Worm (Caenorhabditis elegans): Measurements from ENCODE around the gene C53A3.3.

The C53A3.3 gene

DNA sequence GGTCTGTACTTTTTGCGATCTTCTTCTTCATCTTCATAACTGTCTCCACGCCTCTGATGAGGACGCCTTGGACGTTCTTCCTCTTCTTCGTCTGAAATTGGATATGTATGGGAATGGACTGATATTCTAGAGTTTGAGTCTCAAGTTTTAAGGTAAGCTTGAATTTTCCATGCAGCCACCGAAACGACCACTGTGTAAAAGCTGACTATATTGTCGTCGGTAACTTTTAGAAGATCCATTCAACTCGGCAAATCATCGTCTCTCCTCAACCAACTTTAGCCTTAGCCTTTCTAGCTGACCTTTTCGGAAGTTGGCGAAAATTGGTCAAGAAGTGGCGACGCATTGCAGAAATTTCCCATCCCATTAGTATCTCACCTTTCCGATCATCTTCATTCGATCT, 31.9 kb upstream of the C53A3.3 start:
- no peak for TF ChIP-seq nhr-77 (tag; optimal IDR thresholded peaks at IDR 0.05)
- no peak for TF ChIP-seq sptf-1 (tag; optimal IDR thresholded peaks at IDR 0.05)
- no peak for TF ChIP-seq unc-130 (tag; optimal IDR thresholded peaks at IDR 0.05)
- no peak for TF ChIP-seq elt-2 (tag; optimal IDR thresholded peaks at IDR 0.05)
- TF ChIP-seq pag-3 (tag; optimal IDR thresholded peaks at IDR 0.05; ENCODE audit: borderline replicate concordance, insufficient read depth) = no peak
- TF ChIP-seq ceh-63 (GFP tag; optimal IDR thresholded peaks at IDR 0.05) = no peak
- no peak for TF ChIP-seq snu-23 (GFP tag; optimal IDR thresholded peaks at IDR 0.05)
- TF ChIP-seq unc-86 (tag; optimal IDR thresholded peaks at IDR 0.05) = no peak
- no peak for TF ChIP-seq xbp-1 (tag; optimal IDR thresholded peaks at IDR 0.05)
- TF ChIP-seq lin-15B (tag; optimal IDR thresholded peaks at IDR 0.05) = no peak
- TF ChIP-seq dpl-1 (GFP tag; optimal IDR thresholded peaks at IDR 0.05) = no peak
- no peak for TF ChIP-seq irx-1 (tag; optimal IDR thresholded peaks at IDR 0.05)
- no peak for TF ChIP-seq swsn-7 (tag; optimal IDR thresholded peaks at IDR 0.05)

DNA sequence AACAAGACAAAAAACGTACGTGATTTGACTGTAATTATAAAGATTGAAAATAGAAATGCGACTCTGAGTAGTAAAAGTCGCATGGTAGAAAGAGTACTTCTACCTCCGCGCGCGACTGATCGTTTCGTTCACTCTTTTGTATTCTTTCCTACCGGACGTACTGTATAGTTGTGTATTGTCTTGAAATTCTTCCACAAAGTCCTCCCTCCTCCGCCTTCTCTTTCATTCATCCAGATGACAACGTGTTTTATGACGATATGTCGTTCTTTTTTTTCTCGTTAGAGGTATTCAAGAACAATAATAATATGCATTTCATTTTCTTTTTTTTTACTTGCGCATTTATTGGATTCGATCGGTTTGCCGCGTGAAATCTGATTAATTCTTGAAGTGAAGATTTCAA, 29.8 kb upstream of the C53A3.3 start, which contains the start of gene K09H11.4:
Gene K09H11.4 (minus strand): TSS at position 101 of the 400 bp plus-strand sequence.
- no peak for TF ChIP-seq sox-4 (tag; optimal IDR thresholded peaks at IDR 0.05)
- no peak for TF ChIP-seq nhr-84 (tag; optimal IDR thresholded peaks at IDR 0.05)
- TF ChIP-seq efl-1 (optimal IDR thresholded peaks at IDR 0.05) = no peak
- no peak for TF ChIP-seq efl-1 (GFP tag; optimal IDR thresholded peaks at IDR 0.05 in 1 of 2)
- TF ChIP-seq nhr-20 (tag; optimal IDR thresholded peaks at IDR 0.05) = no peak
- TF ChIP-seq efl-3 (GFP tag; optimal IDR thresholded peaks at IDR 0.05) = no peak
- TF ChIP-seq fkh-10 (GFP tag; optimal IDR thresholded peaks at IDR 0.05) = no peak
- no peak for TF ChIP-seq nhr-71 (tag; optimal IDR thresholded peaks at IDR 0.05)
- no peak for TF ChIP-seq fkh-8 (tag; optimal IDR thresholded peaks at IDR 0.05)
- TF ChIP-seq alr-1 (tag; optimal IDR thresholded peaks at IDR 0.05; ENCODE audit: borderline replicate concordance) = no peak
- TF ChIP-seq nhr-85 (tag) = no peak
- no peak for TF ChIP-seq pag-3 (tag; optimal IDR thresholded peaks at IDR 0.05; ENCODE audit: borderline replicate concordance, insufficient read depth)
- TF ChIP-seq pqm-1 (tag; optimal IDR thresholded peaks at IDR 0.05) = no peak
- TF ChIP-seq lsy-2 (tag; optimal IDR thresholded peaks at IDR 0.05) = no peak
- no peak for TF ChIP-seq nhr-76 (tag; optimal IDR thresholded peaks at IDR 0.05)
- TF ChIP-seq mab-9 (GFP tag; IDR thresholded peaks at IDR 0.05) = no peak
- no peak for TF ChIP-seq nhr-47 (tag; optimal IDR thresholded peaks at IDR 0.05)

DNA sequence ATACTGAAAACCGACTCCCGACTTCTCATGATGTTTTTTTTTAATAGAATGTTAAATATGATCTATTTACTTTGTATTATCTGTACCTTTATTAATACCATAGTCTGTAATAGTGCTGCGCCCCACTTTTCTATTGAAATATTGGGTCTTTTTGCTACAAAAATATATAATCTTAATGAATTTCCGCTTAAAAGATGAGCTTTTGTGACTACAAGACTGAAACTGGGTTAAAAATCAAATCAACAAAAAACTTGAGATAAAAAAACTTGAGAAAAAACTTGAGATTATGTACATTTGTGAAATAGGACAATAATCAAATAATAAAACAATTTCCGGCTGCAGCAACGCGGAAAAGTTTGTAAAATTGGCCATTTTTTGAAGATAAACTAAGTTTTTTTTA, 25.5 kb upstream of the C53A3.3 start, which contains the start of gene K09H11.15:
Gene K09H11.15 (minus strand): TSS at position 101 of the 400 bp plus-strand sequence.
- TF ChIP-seq sup-37 (GFP tag; optimal IDR thresholded peaks at IDR 0.05) (no peak), nhr-90 (tag; optimal IDR thresholded peaks at IDR 0.05; ENCODE audit: poor library complexity) (no peak), ceh-90 (tag; optimal IDR thresholded peaks at IDR 0.05) (no peak), ztf-4 (tag; optimal IDR thresholded peaks at IDR 0.05) (no peak), xbp-1 (tag; optimal IDR thresholded peaks at IDR 0.05) (no peak)

DNA sequence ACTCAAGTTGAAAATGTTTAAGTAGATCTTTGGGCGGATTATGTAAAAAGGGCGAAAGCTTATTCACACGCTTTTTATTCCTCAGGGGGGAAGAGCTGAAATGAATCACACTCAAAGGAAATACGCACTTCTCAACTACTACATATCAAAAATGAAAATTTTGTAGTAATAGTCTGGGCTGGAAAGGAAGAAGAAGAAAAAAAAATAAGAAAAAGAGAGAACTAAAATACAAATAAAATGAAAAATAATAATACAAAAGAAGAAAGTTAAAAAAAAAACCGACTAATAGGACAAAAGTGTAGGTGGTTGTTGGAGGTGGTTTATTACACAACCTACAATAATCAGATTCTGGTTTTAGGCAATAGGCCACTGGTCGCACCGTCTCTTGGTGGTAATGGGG, 20.2 kb upstream of the C53A3.3 start, which contains the start of gene K09H11.6:
Gene K09H11.6 (minus strand): TSS at position 101 of the 400 bp plus-strand sequence.
- TF ChIP-seq fkh-8 (tag; optimal IDR thresholded peaks at IDR 0.05) (no peak), aha-1 (tag; optimal IDR thresholded peaks at IDR 0.05) (no peak), mep-1 (tag; optimal IDR thresholded peaks at IDR 0.05) (no peak), ceh-63 (GFP tag; optimal IDR thresholded peaks at IDR 0.05) (no peak), fkh-4 (tag; optimal IDR thresholded peaks at IDR 0.05; ENCODE audit: borderline replicate concordance) (no peak)

DNA sequence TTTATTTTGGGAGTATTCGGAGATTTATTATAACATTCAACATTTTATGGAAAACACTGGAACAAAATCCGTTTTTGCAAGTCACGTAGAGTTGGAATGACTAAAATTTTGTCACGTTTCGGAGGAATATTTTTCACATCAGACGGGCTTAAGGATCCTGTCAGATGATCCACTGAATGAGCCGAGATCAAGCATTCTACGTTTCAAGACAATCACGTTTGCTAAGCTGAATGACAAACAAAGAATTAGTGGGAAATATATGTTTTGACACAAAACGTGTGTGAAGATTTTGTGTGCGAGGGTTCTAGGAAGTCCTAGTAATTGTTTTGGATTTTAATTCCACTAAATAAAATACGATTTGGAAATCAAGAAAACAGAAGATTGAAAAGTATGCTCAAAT, 16.9 kb upstream of the C53A3.3 start:
- TF ChIP-seq sox-4 (tag; optimal IDR thresholded peaks at IDR 0.05) = peak; percentile 35
- peak; percentile 34 for TF ChIP-seq nhr-71 (tag; optimal IDR thresholded peaks at IDR 0.05)
- peak; percentile 29 for TF ChIP-seq pax-3 (tag; optimal IDR thresholded peaks at IDR 0.05)
- TF ChIP-seq efl-3 (GFP tag; optimal IDR thresholded peaks at IDR 0.05) = no peak
- TF ChIP-seq efl-1 (optimal IDR thresholded peaks at IDR 0.05) = no peak
- TF ChIP-seq efl-1 (GFP tag; optimal IDR thresholded peaks at IDR 0.05 in 1 of 2) = peak in 1 of 2 experiments; percentile 87
- TF ChIP-seq nhr-47 (tag; optimal IDR thresholded peaks at IDR 0.05) = peak; percentile 7
- TF ChIP-seq fkh-8 (tag; optimal IDR thresholded peaks at IDR 0.05) = peak; percentile 51
- no peak for TF ChIP-seq ceh-8 (GFP tag; optimal IDR thresholded peaks at IDR 0.05)
- TF ChIP-seq F16B12.6 (tag; optimal IDR thresholded peaks at IDR 0.05) = no peak
- no peak for TF ChIP-seq grh-1 (GFP tag; IDR thresholded peaks at IDR 0.05)
- TF ChIP-seq dsc-1 (tag; optimal IDR thresholded peaks at IDR 0.05) = peak; percentile 85
